Fruit fly (Drosophila melanogaster) whole organism, wandering third instar larva: ENCODE measurements around the gene CG10041.

Experiments used
- Abd-B ChIP-seq: fragments of >200 bp; optimal IDR thresholded peaks from 2 replicates; lab custom pipeline; 2017; ENCODE audit warnings: missing biosample characterization, missing genetic modification characterization
- CrebA ChIP-seq: fragments of 200-800 bp; sonication (Bioruptor generic); optimal IDR thresholded peaks from 2 replicates; lab custom pipeline; 2016; ENCODE audit warnings: missing biosample characterization, mild to moderate bottlenecking, missing genetic modification characterization, borderline replicate concordance
- Dif ChIP-seq: fragments of 200-275, 200-300 bp; sonication (Bioruptor generic); optimal IDR thresholded peaks from 2 replicates; lab custom pipeline; 2018; ENCODE audit warnings: missing biosample characterization, missing genetic modification characterization; ENCODE audit not compliant: partially characterized antibody
- Hr78 ChIP-seq: fragments of >200 bp; optimal IDR thresholded peaks from 2 replicates; lab custom pipeline; 2017; ENCODE audit warnings: missing biosample characterization, missing genetic modification characterization
- Myc ChIP-seq: fragments of >200 bp; optimal IDR thresholded peaks from 2 replicates; lab custom pipeline; 2017
- dl ChIP-seq, 2 experiments: fragments of 175-275, 200-275 bp in 1 of 2; fragments of 200-275 bp in 1 of 2; sonication (Bioruptor generic); optimal IDR thresholded peaks; lab custom pipeline; 2018; ENCODE audit warnings: mild to moderate bottlenecking in 2 of 2, missing biosample characterization in 2 of 2, missing genetic modification characterization in 2 of 2, moderate library complexity in 2 of 2; ENCODE audit not compliant: partially characterized antibody in 2 of 2, insufficient read depth in 1 of 2
- ey ChIP-seq: fragments of 200-800 bp; sonication (Bioruptor generic); optimal IDR thresholded peaks from 2 replicates; lab custom pipeline; 2016; ENCODE audit warnings: missing biosample characterization, missing genetic modification characterization
- h ChIP-seq: fragments of 200-800 bp; sonication (Bioruptor generic); optimal IDR thresholded peaks from 3 replicates; lab custom pipeline; 2016; ENCODE audit warnings: missing biosample characterization, mild to moderate bottlenecking, missing genetic modification characterization
- lola ChIP-seq: fragments of >200 bp; optimal IDR thresholded peaks from 2 replicates; lab custom pipeline; 2017; ENCODE audit warnings: missing biosample characterization, missing genetic modification characterization
- pan ChIP-seq: fragments of >200 bp; optimal IDR thresholded peaks from 2 replicates; lab custom pipeline; 2017
- psq ChIP-seq: fragments of 200-800 bp; sonication (Bioruptor generic); optimal IDR thresholded peaks from 3 replicates; lab custom pipeline; 2017; ENCODE audit warnings: missing biosample characterization, mild to moderate bottlenecking, missing genetic modification characterization, moderate library complexity
- usp ChIP-seq: fragments of >200 bp; optimal IDR thresholded peaks from 2 replicates; lab custom pipeline; 2017; ENCODE audit warnings: missing biosample characterization, missing genetic modification characterization

DNA sequence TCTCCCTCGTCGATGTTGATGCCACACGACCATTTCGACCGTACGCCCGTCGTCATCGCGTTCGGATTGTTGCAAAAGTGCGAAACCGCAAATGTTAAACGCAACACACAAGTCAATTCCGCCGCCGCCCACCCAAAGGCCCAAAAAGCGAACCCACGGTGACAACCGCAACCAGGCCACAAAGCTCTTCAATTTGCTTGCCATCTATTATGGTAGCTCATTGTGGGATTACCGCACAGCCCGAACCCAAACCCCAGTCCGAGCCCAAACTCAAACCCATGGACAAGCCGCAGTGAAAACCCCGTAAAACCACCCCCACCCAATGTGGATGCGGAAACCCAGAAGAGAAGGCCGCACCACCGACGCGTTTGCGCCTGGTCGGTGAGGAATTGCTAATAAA lies 22.1 kb downstream of the CG10041 start:
- TF ChIP-seq Abd-B (no peak), h (no peak), psq (GFP tag; lab: Kevin White, UChicago) (no peak), lola (GFP tag; lab: Kevin White, UChicago) (no peak), Hr78 (no peak), Myc (no peak), pan (lab: Kevin White, UChicago) (no peak), usp (GFP tag; lab: Kevin White, UChicago) (no peak), CrebA (GFP tag; lab: Kevin White, UChicago) (no peak), Dif (no peak), ey (no peak), dl (GFP tag; optimal IDR thresholded peaks at IDR 0.05; lab: Kevin White, UChicago; ENCODE audit: insufficient read depth in 1 of 2, partially characterized antibody in 2 of 2) (no peak)
